Fruit fly (Drosophila melanogaster): ENCODE data around the gene Ms.

Gene Ms

DNA sequence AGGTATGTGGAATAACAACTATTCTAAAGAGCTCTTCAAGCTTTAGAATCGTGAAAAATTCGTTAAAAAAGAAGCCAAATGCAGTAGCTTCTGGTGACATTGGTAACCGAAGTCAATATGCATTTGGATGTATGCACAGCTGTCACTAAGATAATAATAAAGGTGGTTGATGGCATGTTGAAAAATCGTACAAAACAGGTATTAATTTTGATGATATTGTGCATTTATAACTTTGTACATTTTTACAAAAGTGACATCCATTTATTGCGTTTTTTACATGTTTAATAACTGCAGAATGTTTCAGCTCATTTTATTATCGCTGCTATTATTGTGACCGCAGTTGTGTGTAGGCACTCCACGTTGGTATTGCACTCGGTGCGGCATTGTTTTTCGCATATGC is 39.8 kb upstream of the Ms start (continued):
- TF ChIP-seq fd59A (GFP tag; optimal IDR thresholded peaks at IDR 0.05) (peak; percentile 14), CG10631 (GFP tag; optimal IDR thresholded peaks at IDR 0.05) (peak; percentile 14), CG9139 (GFP tag; optimal IDR thresholded peaks at IDR 0.05) (no peak), CG6163 (GFP tag; IDR thresholded peaks at IDR 0.05) (0 out of 3 replicates have a peak, but pooled peaks have one; percentile 49), net (GFP tag; optimal IDR thresholded peaks at IDR 0.05) (peak; percentile 55), Smox (GFP tag; optimal IDR thresholded peaks at IDR 0.05) (no peak), Sox102F (GFP tag; optimal IDR thresholded peaks at IDR 0.05) (no peak), dsx (GFP tag; optimal IDR thresholded peaks at IDR 0.05; ENCODE audit: poor library complexity, severe bottlenecking) (no peak), cyc (GFP tag; optimal IDR thresholded peaks at IDR 0.05) (peak; percentile 41), achi (GFP tag; optimal IDR thresholded peaks at IDR 0.05) (peak; percentile 29), Eip78C (GFP tag) (peak; percentile 84), Eip93F (GFP tag; optimal IDR thresholded peaks at IDR 0.05) (no peak), CG8632 (GFP tag; optimal IDR thresholded peaks at IDR 0.05) (peak; percentile 32), Ets96B (tag; optimal IDR thresholded peaks at IDR 0.05) (peak; percentile 16), Blimp-1 (GFP tag; optimal IDR thresholded peaks at IDR 0.05) (no peak), CG16779 (tag; optimal IDR thresholded peaks at IDR 0.05) (no peak), svp (GFP tag) (no peak), CG6808 (GFP tag; optimal IDR thresholded peaks at IDR 0.05) (no peak), CG8319 (GFP tag; optimal IDR thresholded peaks at IDR 0.05) (no peak), esn (GFP tag; optimal IDR thresholded peaks at IDR 0.05) (peak; percentile 59), CG34406 (GFP tag; optimal IDR thresholded peaks at IDR 0.05) (no peak), salr (GFP tag; optimal IDR thresholded peaks at IDR 0.05) (no peak)

- TF ChIP-seq Eip75B (GFP tag; optimal IDR thresholded peaks at IDR 0.05): no peak
- TF ChIP-seq CG8632 (GFP tag; optimal IDR thresholded peaks at IDR 0.05): no peak
- TF ChIP-seq CG15336 (GFP tag; IDR thresholded peaks at IDR 0.05): 0 out of 2 replicates have a peak, but pooled peaks have one; percentile 37
- peak; percentile 40 for TF ChIP-seq Hr4 (GFP tag; optimal IDR thresholded peaks at IDR 0.05)
- TF ChIP-seq CG10631 (GFP tag; optimal IDR thresholded peaks at IDR 0.05): no peak
- TF ChIP-seq acj6 (GFP tag; optimal IDR thresholded peaks at IDR 0.05): peak; percentile 10
- TF ChIP-seq CG6276 (GFP tag; optimal IDR thresholded peaks at IDR 0.05): no peak
- peak; percentile 47; the same call in 1 of the 3 replicates for TF ChIP-seq eg (GFP tag; IDR thresholded peaks at IDR 0.05)
- TF ChIP-seq CG32006 (GFP tag; optimal IDR thresholded peaks at IDR 0.05): peak; percentile 37
- no peak for TF ChIP-seq dsx (GFP tag; optimal IDR thresholded peaks at IDR 0.05; ENCODE audit: poor library complexity, severe bottlenecking)
Measured at dm6 chr3R:24303060-24303459, 38.3 kb upstream of the Ms start.

- TF ChIP-seq Gug (GFP tag; IDR thresholded peaks at IDR 0.05) (peak; percentile 25; the same call in 1 of the 2 replicates), fd59A (GFP tag; optimal IDR thresholded peaks at IDR 0.05) (no peak), esn (GFP tag; optimal IDR thresholded peaks at IDR 0.05) (peak; percentile 59), CG11762 (GFP tag; optimal IDR thresholded peaks at IDR 0.05; ENCODE audit: insufficient read depth) (peak; percentile 28), Sox14 (GFP tag; optimal IDR thresholded peaks at IDR 0.05) (no peak), eg (GFP tag; IDR thresholded peaks at IDR 0.05) (peak; percentile 39; the same call in 2 of the 3 replicates), CG6163 (GFP tag; IDR thresholded peaks at IDR 0.05) (peak; percentile 46; the same call in 1 of the 3 replicates), CG9139 (GFP tag; optimal IDR thresholded peaks at IDR 0.05) (no peak), CG31627 (GFP tag; optimal IDR thresholded peaks at IDR 0.05) (peak; percentile 56), CG15336 (GFP tag; IDR thresholded peaks at IDR 0.05) (peak; percentile 44; the same call in 1 of the 2 replicates), salr (GFP tag; optimal IDR thresholded peaks at IDR 0.05) (peak in 1 of 2 experiments; percentile 57), CG11902 (GFP tag; optimal IDR thresholded peaks at IDR 0.05) (peak; percentile 22), Blimp-1 (GFP tag; optimal IDR thresholded peaks at IDR 0.05) (no peak), lz (GFP tag; optimal IDR thresholded peaks at IDR 0.05) (peak; percentile 54), Ets21C (GFP tag; optimal IDR thresholded peaks at IDR 0.05) (peak; percentile 21), CG3032 (tag; optimal IDR thresholded peaks at IDR 0.05) (peak; percentile 49), CG6792 (GFP tag; optimal IDR thresholded peaks at IDR 0.05) (peak; percentile 40), Sox15 (GFP tag; optimal IDR thresholded peaks at IDR 0.05) (peak; percentile 27)
Measured at dm6 chr3R:24318217-24319082, 22.9 kb upstream of the Ms start, which contains the start of the genes Nab2 and BRWD3. Gene Nab2, minus strand, starts transcription at chr3R:24318419. Gene BRWD3, plus strand, starts transcription at chr3R:24319000.

All from whole organism, prepupa.